Worm (Caenorhabditis elegans) whole organism, L3 larva: Measurements from ENCODE around the gene nhr-106.

Experiments used
- R02D3.7 ChIP-seq: fragments of 150-350 bp; optimal IDR thresholded peaks from 2 replicates; lab custom pipeline; 2014; ENCODE audit warnings: missing biosample characterization, missing genetic modification characterization
- ZK546.5 ChIP-seq: sonication (generic microtip); optimal IDR thresholded peaks from 2 replicates; lab custom pipeline; 2017; ENCODE audit warnings: missing biosample characterization, missing genetic modification characterization
- aly-2 ChIP-seq: fragments of 150-350 bp; optimal IDR thresholded peaks from 2 replicates; lab custom pipeline; 2014; ENCODE audit warnings: missing biosample characterization, missing genetic modification characterization
- ceh-16 ChIP-seq: sonication (generic microtip); optimal IDR thresholded peaks from 2 replicates; lab custom pipeline; 2017; ENCODE audit warnings: missing biosample characterization, missing genetic modification characterization
- ceh-28 ChIP-seq: fragments of 150-350 bp; optimal IDR thresholded peaks from 2 replicates; lab custom pipeline; 2014; ENCODE audit warnings: missing biosample characterization, missing genetic modification reagents, missing genetic modification characterization
- daf-12 ChIP-seq: fragments of 150-350 bp; optimal IDR thresholded peaks from 2 replicates; lab custom pipeline; 2014; ENCODE audit warnings: missing biosample characterization, missing genetic modification reagents, missing genetic modification characterization
- egl-5 ChIP-seq: fragments of 150-350 bp; optimal IDR thresholded peaks from 2 replicates; lab custom pipeline; 2017; ENCODE audit warnings: missing biosample characterization, missing genetic modification reagents, missing genetic modification characterization, inconsistent platforms
- elt-1 ChIP-seq: fragments of 150-350 bp; optimal IDR thresholded peaks from 2 replicates; lab custom pipeline; 2014; ENCODE audit warnings: missing biosample characterization, missing genetic modification characterization
- elt-2 ChIP-seq: sonication (generic microtip); optimal IDR thresholded peaks from 2 replicates; lab custom pipeline; 2016; ENCODE audit warnings: missing genetic modification reagents, mild to moderate bottlenecking, missing genetic modification characterization, missing compliant biosample characterization
- elt-3 ChIP-seq, 3 experiments: fragments of 150-350 bp in 1 of 3; sonication (generic microtip) in 2 of 3; optimal IDR thresholded peaks; 2 replicates in 2 of 3; 4 replicates in 1 of 3; lab custom pipeline; 2014 to 2017; ENCODE audit warnings: missing biosample characterization in 3 of 3, missing genetic modification characterization in 3 of 3
- eor-1 ChIP-seq, 2 experiments: fragments of 150-350 bp; optimal IDR thresholded peaks; 2 replicates each; lab custom pipeline; 2014 to 2018; ENCODE audit warnings: missing biosample characterization in 2 of 2, missing genetic modification characterization in 2 of 2
- fkh-10 ChIP-seq: sonication (generic microtip); optimal IDR thresholded peaks from 2 replicates; lab custom pipeline; 2017; ENCODE audit warnings: missing biosample characterization, missing genetic modification reagents, missing genetic modification characterization
- fos-1 ChIP-seq: fragments of 150-350 bp; optimal IDR thresholded peaks from 2 replicates; lab custom pipeline; 2014; ENCODE audit warnings: missing biosample characterization, missing genetic modification characterization
- hmg-11 ChIP-seq: sonication (generic microtip); optimal IDR thresholded peaks from 2 replicates; lab custom pipeline; 2016; ENCODE audit warnings: missing genetic modification characterization, missing compliant biosample characterization
- jun-1 ChIP-seq: fragments of 150-350 bp; optimal IDR thresholded peaks from 2 replicates; lab custom pipeline; 2014; ENCODE audit warnings: missing biosample characterization, missing genetic modification reagents, missing genetic modification characterization
- lin-15B ChIP-seq: fragments of 150-350 bp; optimal IDR thresholded peaks from 2 replicates; lab custom pipeline; 2014; ENCODE audit warnings: missing biosample characterization, missing genetic modification characterization
- lsy-12 ChIP-seq: sonication (generic microtip); optimal IDR thresholded peaks from 2 replicates; lab custom pipeline; 2016; ENCODE audit warnings: mild to moderate bottlenecking, missing genetic modification characterization, missing compliant biosample characterization
- mml-1 ChIP-seq: fragments of 150-350 bp; sonication (generic microtip); optimal IDR thresholded peaks from 3 replicates; lab custom pipeline; 2014; ENCODE audit warnings: missing biosample characterization, missing genetic modification characterization
- nfya-1 ChIP-seq: sonication (generic microtip); optimal IDR thresholded peaks from 2 replicates; lab custom pipeline; 2017; ENCODE audit warnings: missing genetic modification characterization, mild to moderate bottlenecking, missing compliant biosample characterization, antibody characterized with exemption, moderate library complexity; ENCODE audit not compliant: insufficient read depth
- nhr-12 ChIP-seq: fragments of 150-350 bp; optimal IDR thresholded peaks from 2 replicates; lab custom pipeline; 2014; ENCODE audit warnings: missing biosample characterization, missing genetic modification characterization
- nhr-23 ChIP-seq: fragments of 150-350 bp; optimal IDR thresholded peaks from 2 replicates; lab custom pipeline; 2014; ENCODE audit warnings: missing biosample characterization, missing genetic modification reagents, missing genetic modification characterization
- nhr-237 ChIP-seq: fragments of 150-350 bp; optimal IDR thresholded peaks from 2 replicates; lab custom pipeline; 2014; ENCODE audit warnings: missing biosample characterization, missing genetic modification characterization
- nhr-25 ChIP-seq: sonication (generic microtip); optimal IDR thresholded peaks from 2 replicates; lab custom pipeline; 2017; ENCODE audit warnings: missing biosample characterization, missing genetic modification characterization
- nhr-43 ChIP-seq: sonication (generic microtip); optimal IDR thresholded peaks from 2 replicates; lab custom pipeline; 2016; ENCODE audit warnings: mild to moderate bottlenecking, missing genetic modification characterization, missing compliant biosample characterization; ENCODE audit not compliant: poor library complexity, severe bottlenecking
- nhr-67 ChIP-seq: fragments of 150-350 bp; optimal IDR thresholded peaks from 2 replicates; lab custom pipeline; 2014; ENCODE audit warnings: missing biosample characterization, missing genetic modification characterization
- nhr-76 ChIP-seq: fragments of 150-350 bp; sonication (generic microtip); optimal IDR thresholded peaks from 5 replicates; lab custom pipeline; 2014; ENCODE audit warnings: missing biosample characterization, missing genetic modification characterization
- nhr-77 ChIP-seq: fragments of 150-350 bp; optimal IDR thresholded peaks from 2 replicates; lab custom pipeline; 2014; ENCODE audit warnings: missing biosample characterization, missing genetic modification characterization
- pha-4 ChIP-seq: fragments of 150-350 bp; optimal IDR thresholded peaks from 2 replicates; lab custom pipeline; 2014; ENCODE audit warnings: missing biosample characterization, missing genetic modification reagents, missing genetic modification characterization
- pqm-1 ChIP-seq: fragments of 150-350 bp; optimal IDR thresholded peaks from 2 replicates; lab custom pipeline; 2017; ENCODE audit warnings: missing biosample characterization, missing genetic modification characterization, inconsistent platforms
- sea-2 ChIP-seq: fragments of 150-350 bp; sonication (generic microtip); optimal IDR thresholded peaks from 4 replicates; lab custom pipeline; 2014; ENCODE audit warnings: missing biosample characterization, missing genetic modification reagents, missing genetic modification characterization
- skn-1 ChIP-seq: fragments of 150-350 bp; optimal IDR thresholded peaks from 2 replicates; lab custom pipeline; 2014; ENCODE audit warnings: missing biosample characterization, missing genetic modification characterization
- snpc-4 ChIP-seq: fragments of 150-350 bp; optimal IDR thresholded peaks from 2 replicates; lab custom pipeline; 2014; ENCODE audit warnings: missing biosample characterization, missing genetic modification characterization
- unc-62 ChIP-seq: fragments of 150-350 bp; sonication (generic microtip); optimal IDR thresholded peaks from 4 replicates; lab custom pipeline; 2014; ENCODE audit warnings: missing biosample characterization, missing genetic modification reagents, missing genetic modification characterization
- zag-1 ChIP-seq: fragments of 150-350 bp; optimal IDR thresholded peaks from 2 replicates; lab custom pipeline; 2014; ENCODE audit warnings: missing biosample characterization, missing genetic modification characterization
- ztf-11 ChIP-seq: fragments of 150-350 bp; optimal IDR thresholded peaks from 2 replicates; lab custom pipeline; 2014; ENCODE audit warnings: missing biosample characterization, missing genetic modification characterization
- ztf-4 ChIP-seq: fragments of 150-350 bp; optimal IDR thresholded peaks from 2 replicates; lab custom pipeline; 2014; ENCODE audit warnings: missing biosample characterization, missing genetic modification characterization

The nhr-106 gene

DNA sequence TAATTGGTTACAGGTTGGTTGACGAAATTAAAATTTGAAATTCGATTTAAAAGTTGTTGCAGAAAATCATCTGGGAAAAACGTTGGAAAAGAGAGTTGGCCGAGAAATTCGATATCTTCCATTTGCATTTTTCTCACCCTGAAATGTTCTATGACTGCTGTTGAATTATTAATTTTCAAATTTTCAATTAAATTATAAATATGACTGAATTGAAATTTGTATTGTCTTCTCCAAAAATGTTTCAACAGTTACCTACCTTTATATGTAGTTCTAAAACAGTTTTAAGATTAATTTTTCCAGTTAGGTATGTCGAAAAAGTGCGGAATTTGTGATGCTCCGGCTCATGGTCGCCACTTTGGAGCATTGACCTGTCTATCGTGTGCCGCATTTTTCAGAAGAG, 2.7 kb upstream of the nhr-106 start, which contains the start of gene nhr-211:
nhr-211 (plus strand) TSS at position 301 of the 400 bp plus-strand sequence.
- TF ChIP-seq zag-1 (tag; lab: Kevin White, UChicago) (no peak), fos-1 (no peak), ztf-4 (no peak), eor-1 (tag; optimal IDR thresholded peaks at IDR 0.05; lab: Kevin White, UChicago) (no peak), daf-12 (no peak), nhr-25 (tag; lab: Kevin White, UChicago) (no peak), ZK546.5 (tag; lab: Kevin White, UChicago) (no peak), snpc-4 (tag; lab: Kevin White, UChicago) (no peak)

DNA sequence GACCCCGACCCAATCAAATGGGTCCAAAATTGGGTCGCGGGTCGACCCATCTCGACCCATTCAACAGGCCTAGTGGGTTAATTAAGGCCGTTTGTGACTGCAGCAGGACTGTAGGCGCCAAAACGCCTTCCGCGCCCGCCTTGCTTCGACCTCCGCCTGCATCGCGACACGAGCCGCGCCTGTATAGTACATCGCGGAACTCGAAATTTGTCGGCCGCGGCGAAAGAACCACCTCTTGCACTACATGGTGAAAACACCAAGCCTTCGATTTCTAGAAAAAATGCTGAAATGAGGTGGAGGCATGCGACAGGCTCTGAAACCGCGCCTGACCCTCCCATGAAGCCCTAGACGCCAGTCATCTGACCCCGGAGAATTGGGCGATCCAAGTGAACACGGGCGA, 1.4 kb upstream of the nhr-106 start:
- no peak for TF ChIP-seq skn-1 (tag; lab: Kevin White, UChicago)
- no peak for TF ChIP-seq aly-2 (tag; lab: Kevin White, UChicago)
- TF ChIP-seq ztf-11 (tag; lab: Kevin White, UChicago): no peak
- TF ChIP-seq zag-1 (tag; lab: Kevin White, UChicago): no peak
- TF ChIP-seq nhr-76 (tag; lab: Kevin White, UChicago): no peak
- no peak for TF ChIP-seq nhr-237
- no peak for TF ChIP-seq sea-2
- TF ChIP-seq R02D3.7 (tag; lab: Kevin White, UChicago): no peak
- TF ChIP-seq nhr-23: no peak
- no peak for TF ChIP-seq egl-5 (tag; lab: Kevin White, UChicago)
- no peak for TF ChIP-seq ZK546.5 (tag; lab: Kevin White, UChicago)
- no peak for TF ChIP-seq ztf-4
- no peak for TF ChIP-seq mml-1

DNA sequence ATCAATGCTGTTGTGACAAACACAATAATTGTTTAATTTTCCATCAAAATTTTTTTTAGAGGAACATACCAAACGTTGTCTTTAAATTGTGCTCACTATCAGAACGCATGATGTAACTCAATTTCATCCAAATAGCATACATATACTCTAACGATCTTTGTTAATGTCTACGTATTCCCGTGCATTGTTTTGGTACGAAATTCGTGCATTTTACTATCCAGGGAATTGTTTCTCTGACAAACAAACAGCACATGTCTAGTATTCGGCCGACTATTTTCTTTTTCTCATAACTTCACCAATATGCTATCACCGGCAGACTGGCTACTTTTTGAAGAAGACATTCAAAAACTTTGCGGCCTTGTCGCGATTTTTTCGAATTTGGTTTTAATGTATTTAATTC, 2.0 kb downstream of the nhr-106 start, which contains the start of gene str-196:
str-196 (plus strand) TSS at position 301 of the 400 bp plus-strand sequence.
- TF ChIP-seq ceh-16 (tag; lab: Kevin White, UChicago): no peak
- no peak for TF ChIP-seq egl-5 (tag; lab: Kevin White, UChicago)
- TF ChIP-seq nhr-77 (tag; lab: Kevin White, UChicago): no peak
- no peak for TF ChIP-seq mml-1
- no peak for TF ChIP-seq nfya-1 (tag; lab: Kevin White, UChicago)
- TF ChIP-seq pqm-1: no peak
- TF ChIP-seq fos-1: no peak
- no peak for TF ChIP-seq fkh-10 (GFP tag; lab: Kevin White, UChicago)
- no peak for TF ChIP-seq lin-15B (tag; lab: Kevin White, UChicago)

DNA sequence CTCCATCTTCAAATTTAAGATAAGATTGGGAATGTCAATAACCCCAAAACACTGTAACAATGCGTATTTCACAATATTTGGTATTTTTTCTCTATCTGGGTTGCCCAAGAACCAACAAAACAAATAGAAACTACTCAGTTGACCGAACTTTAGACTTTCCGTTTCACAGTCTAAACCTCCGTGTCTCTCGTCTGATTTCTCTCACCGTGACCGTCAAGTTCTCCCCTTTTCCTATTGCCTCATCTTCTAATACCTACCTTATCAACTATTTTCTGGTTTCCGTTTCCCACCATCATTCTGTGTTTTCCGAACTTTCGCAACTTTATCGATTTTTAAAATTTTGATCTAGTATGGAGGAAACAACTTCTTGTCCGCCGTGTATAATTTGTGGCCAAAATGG, 4.9 kb downstream of the nhr-106 start, which contains the start of gene nhr-131:
nhr-131 (plus strand) TSS at position 87 of the 400 bp plus-strand sequence.
- TF ChIP-seq elt-2 (tag; lab: Kevin White, UChicago) (peak; percentile 70), elt-3 (tag; optimal IDR thresholded peaks at IDR 0.05; lab: Kevin White, UChicago) (peak in 2 of 3 experiments; percentile 33 to 43), lin-15B (tag; lab: Kevin White, UChicago) (no peak), ceh-28 (tag; lab: Kevin White, UChicago) (peak; percentile 66), elt-1 (tag; lab: Kevin White, UChicago) (no peak), pqm-1 (peak; percentile 30), nhr-12 (tag; lab: Kevin White, UChicago) (no peak), nhr-23 (peak; percentile 30), jun-1 (tag; lab: Kevin White, UChicago) (peak; percentile 40), ZK546.5 (tag; lab: Kevin White, UChicago) (no peak), unc-62 (GFP tag; lab: Kevin White, UChicago) (no peak), pha-4 (tag; lab: Kevin White, UChicago) (peak; percentile 47)

DNA sequence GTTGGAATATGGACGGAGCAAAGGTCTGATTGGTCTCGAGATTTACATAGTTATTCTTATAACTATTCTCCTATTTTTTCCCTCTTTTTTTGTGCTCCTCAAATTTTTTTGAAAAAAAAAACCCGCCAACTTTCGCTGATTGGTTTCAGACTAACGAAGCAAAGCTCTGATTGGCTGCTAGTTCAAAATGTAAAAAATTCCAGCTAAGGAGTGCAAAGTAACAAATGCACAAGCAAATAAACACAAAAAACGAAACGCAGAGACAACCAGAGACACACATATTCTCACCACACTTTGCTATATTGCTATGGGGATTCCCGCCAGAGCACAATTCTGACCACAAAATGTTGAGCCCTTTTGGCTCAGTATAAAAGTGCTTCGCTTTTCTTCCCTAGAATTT, 8.0 kb downstream of the nhr-106 start, which contains the start of gene T01G6.1:
T01G6.1 (plus strand) TSS at position 301 of the 400 bp plus-strand sequence.
- TF ChIP-seq ZK546.5 (tag; lab: Kevin White, UChicago): no peak
- no peak for TF ChIP-seq nhr-12 (tag; lab: Kevin White, UChicago)
- no peak for TF ChIP-seq nhr-67 (tag; lab: Kevin White, UChicago)
- no peak for TF ChIP-seq unc-62 (GFP tag; lab: Kevin White, UChicago)
- TF ChIP-seq lsy-12 (tag; lab: Kevin White, UChicago): no peak
- TF ChIP-seq jun-1 (tag; lab: Kevin White, UChicago): no peak
- TF ChIP-seq hmg-11: no peak
- no peak for TF ChIP-seq eor-1 (tag; optimal IDR thresholded peaks at IDR 0.05; lab: Kevin White, UChicago)
- TF ChIP-seq R02D3.7 (tag; lab: Kevin White, UChicago): no peak
- no peak for TF ChIP-seq ceh-16 (tag; lab: Kevin White, UChicago)
- no peak for TF ChIP-seq nhr-23
- no peak for TF ChIP-seq nhr-43
- TF ChIP-seq nhr-25 (tag; lab: Kevin White, UChicago): no peak
